Worm (Caenorhabditis elegans): ENCODE measurements around the gene C46F11.6.
A peak's percentile ranks its signal among the peaks of the same experiment; 100 is the strongest.

C46F11.6 gene

ce11 chrIII:3679083-3679482 lies 8.8 kb upstream of the C46F11.6 start:
- TF ChIP-seq ceh-90 (tag; optimal IDR thresholded peaks at IDR 0.05) (no peak), lin-15B (tag; optimal IDR thresholded peaks at IDR 0.05) (no peak), nhr-47 (tag; optimal IDR thresholded peaks at IDR 0.05) (no peak), ceh-88 (GFP tag; IDR thresholded peaks at IDR 0.05) (no peak), lin-14 (GFP tag; optimal IDR thresholded peaks at IDR 0.05) (peak; percentile 47), grh-1 (GFP tag; IDR thresholded peaks at IDR 0.05) (no peak), tlp-1 (tag; optimal IDR thresholded peaks at IDR 0.05) (no peak), nhr-71 (tag; optimal IDR thresholded peaks at IDR 0.05) (no peak), mab-9 (GFP tag; IDR thresholded peaks at IDR 0.05) (no peak)

- TF ChIP-seq tbx-2 (tag; optimal IDR thresholded peaks at IDR 0.05) = peak; percentile 60
- no peak for TF ChIP-seq nhr-237 (tag; optimal IDR thresholded peaks at IDR 0.05)
- TF ChIP-seq sup-37 (GFP tag; optimal IDR thresholded peaks at IDR 0.05) = no peak
- TF ChIP-seq lin-14 (GFP tag; optimal IDR thresholded peaks at IDR 0.05) = peak; percentile 89
- peak; percentile 35 for TF ChIP-seq nhr-77 (tag; optimal IDR thresholded peaks at IDR 0.05)
- no peak for TF ChIP-seq ces-1 (GFP tag; optimal IDR thresholded peaks at IDR 0.05)
- TF ChIP-seq dsc-1 (tag; optimal IDR thresholded peaks at IDR 0.05) = peak; percentile 71
- no peak for TF ChIP-seq nhr-28 (tag; optimal IDR thresholded peaks at IDR 0.05)
- TF ChIP-seq aly-2 (tag; optimal IDR thresholded peaks at IDR 0.05) = no peak
- TF ChIP-seq ztf-4 (tag; optimal IDR thresholded peaks at IDR 0.05) = peak; percentile 33
- TF ChIP-seq mep-1 (tag; optimal IDR thresholded peaks at IDR 0.05) = peak; percentile 53
- TF ChIP-seq C16A3.4 (tag; optimal IDR thresholded peaks at IDR 0.05) = no peak
- no peak for TF ChIP-seq ceh-63 (GFP tag; optimal IDR thresholded peaks at IDR 0.05)
- no peak for TF ChIP-seq Y116A8C.19 (tag; optimal IDR thresholded peaks at IDR 0.05; ENCODE audit: borderline replicate concordance)
- TF ChIP-seq lin-35 (GFP tag; optimal IDR thresholded peaks at IDR 0.05) = peak in 1 of 2 experiments; percentile 28
- TF ChIP-seq lsy-2 (tag; optimal IDR thresholded peaks at IDR 0.05) = peak; percentile 63 to 73
- no peak for TF ChIP-seq unc-30 (tag; optimal IDR thresholded peaks at IDR 0.05)
- no peak for TF ChIP-seq vab-15 (tag; optimal IDR thresholded peaks at IDR 0.05)
- TF ChIP-seq sptf-1 (tag; optimal IDR thresholded peaks at IDR 0.05) = no peak
- no peak for TF ChIP-seq C04F5.9 (tag; optimal IDR thresholded peaks at IDR 0.05)
- no peak for TF ChIP-seq elt-2 (tag; optimal IDR thresholded peaks at IDR 0.05)
- TF ChIP-seq lin-39 (tag; optimal IDR thresholded peaks at IDR 0.05) = no peak
- no peak for TF ChIP-seq hlh-4 (tag; optimal IDR thresholded peaks at IDR 0.05)
- TF ChIP-seq ets-5 (GFP tag; IDR thresholded peaks at IDR 0.05) = no peak
- no peak for TF ChIP-seq nhr-11 (tag; optimal IDR thresholded peaks at IDR 0.05)
- no peak for TF ChIP-seq nhr-12 (tag; optimal IDR thresholded peaks at IDR 0.05)
- no peak for TF ChIP-seq fkh-4 (tag; optimal IDR thresholded peaks at IDR 0.05; ENCODE audit: borderline replicate concordance)
- TF ChIP-seq unc-62 (GFP tag; optimal IDR thresholded peaks at IDR 0.05) = no peak
- TF ChIP-seq nhr-76 (tag; optimal IDR thresholded peaks at IDR 0.05) = no peak
- peak; percentile 24 for TF ChIP-seq jun-1 (tag; optimal IDR thresholded peaks at IDR 0.05)
- peak; percentile 23 for TF ChIP-seq fkh-10 (GFP tag; optimal IDR thresholded peaks at IDR 0.05)
- TF ChIP-seq C34B4.2 (tag; optimal IDR thresholded peaks at IDR 0.05) = no peak
- no peak for TF ChIP-seq pqm-1 (tag; optimal IDR thresholded peaks at IDR 0.05)
- TF ChIP-seq unc-98 (GFP tag; IDR thresholded peaks at IDR 0.05) = no peak
- TF ChIP-seq nhr-20 (tag; optimal IDR thresholded peaks at IDR 0.05) = peak; percentile 6
- TF ChIP-seq dpl-1 (GFP tag; optimal IDR thresholded peaks at IDR 0.05) = peak; percentile 7 to 48 (median 27)
- no peak for TF ChIP-seq egl-27 (tag; optimal IDR thresholded peaks at IDR 0.05)
- peak; percentile 33 for TF ChIP-seq lin-13 (GFP tag; optimal IDR thresholded peaks at IDR 0.05)
- TF ChIP-seq blmp-1 (tag; optimal IDR thresholded peaks at IDR 0.05) = no peak
- TF ChIP-seq efl-1 (optimal IDR thresholded peaks at IDR 0.05) = peak; percentile 64
- TF ChIP-seq efl-1 (GFP tag; optimal IDR thresholded peaks at IDR 0.05 in 1 of 2) = peak; percentile 24 to 94
- no peak for TF ChIP-seq aha-1 (tag; optimal IDR thresholded peaks at IDR 0.05)
- no peak for TF ChIP-seq hlh-17 (GFP tag; optimal IDR thresholded peaks at IDR 0.05; ENCODE audit: borderline replicate concordance)
- peak in 1 of 2 experiments; percentile 30 for TF ChIP-seq mdl-1 (tag; optimal IDR thresholded peaks at IDR 0.05)
- TF ChIP-seq irx-1 (tag; optimal IDR thresholded peaks at IDR 0.05) = peak; percentile 42
Measured at ce11 chrIII:3677378-3677777, 7.1 kb upstream of the C46F11.6 start.

Data from whole organism, L1 larva.